Worm (Caenorhabditis elegans): ENCODE measurements around the gene pals-26.
A peak's percentile ranks its signal among the peaks of the same experiment; 100 is the strongest.

Gene pals-26

ce11 chrIII:4345034-4345433 lies 29.9 kb upstream of the pals-26 start, which contains the start of gene hse-5:
hse-5 (plus strand) TSS chrIII:4345334.
- no peak for TF ChIP-seq R02D3.7 (tag; optimal IDR thresholded peaks at IDR 0.05)
- TF ChIP-seq aly-2 (tag; optimal IDR thresholded peaks at IDR 0.05) = no peak
- TF ChIP-seq lin-39 (tag; optimal IDR thresholded peaks at IDR 0.05) = no peak
- no peak for TF ChIP-seq nhr-77 (tag; optimal IDR thresholded peaks at IDR 0.05)
- TF ChIP-seq unc-39 (tag; optimal IDR thresholded peaks at IDR 0.05) = no peak
- TF ChIP-seq nhr-76 (tag; optimal IDR thresholded peaks at IDR 0.05) = no peak
- TF ChIP-seq ceh-82 (tag; optimal IDR thresholded peaks at IDR 0.05) = no peak

ce11 chrIII:4349799-4350198 lies 25.2 kb upstream of the pals-26 start, which contains the start of gene B0285.6:
B0285.6 (plus strand) TSS chrIII:4350099.
- no peak for TF ChIP-seq lsy-12 (tag; optimal IDR thresholded peaks at IDR 0.05)
- TF ChIP-seq nhr-11 (tag; optimal IDR thresholded peaks at IDR 0.05) = no peak
- no peak for TF ChIP-seq egl-5 (tag; optimal IDR thresholded peaks at IDR 0.05)
- no peak for TF ChIP-seq daf-12 (tag; optimal IDR thresholded peaks at IDR 0.05)
- no peak for TF ChIP-seq pqm-1 (tag; optimal IDR thresholded peaks at IDR 0.05)
- TF ChIP-seq ceh-82 (tag; optimal IDR thresholded peaks at IDR 0.05) = no peak
- TF ChIP-seq sea-2 (GFP tag; optimal IDR thresholded peaks at IDR 0.05) = no peak
- TF ChIP-seq nhr-77 (tag; optimal IDR thresholded peaks at IDR 0.05) = no peak
- no peak for TF ChIP-seq nhr-12 (tag; optimal IDR thresholded peaks at IDR 0.05)
- no peak for TF ChIP-seq ztf-11 (tag; optimal IDR thresholded peaks at IDR 0.05)
- no peak for TF ChIP-seq ceh-16 (tag; optimal IDR thresholded peaks at IDR 0.05)
- no peak for TF ChIP-seq nhr-43 (tag; optimal IDR thresholded peaks at IDR 0.05; ENCODE audit: poor library complexity, severe bottlenecking)
- no peak for TF ChIP-seq pha-4 (tag; optimal IDR thresholded peaks at IDR 0.05)

ce11 chrIII:4356384-4356783 lies 18.6 kb upstream of the pals-26 start, which contains the start of gene mnp-1:
mnp-1 (plus strand) TSS chrIII:4356594.
- no peak for TF ChIP-seq pqm-1 (tag; optimal IDR thresholded peaks at IDR 0.05)
- TF ChIP-seq elt-1 (tag; optimal IDR thresholded peaks at IDR 0.05) = no peak
- no peak for TF ChIP-seq ceh-9 (tag; optimal IDR thresholded peaks at IDR 0.05)
- no peak for TF ChIP-seq ZK546.5 (tag; optimal IDR thresholded peaks at IDR 0.05)
- no peak for TF ChIP-seq unc-62 (GFP tag; optimal IDR thresholded peaks at IDR 0.05)
- TF ChIP-seq pha-4 (tag; optimal IDR thresholded peaks at IDR 0.05) = no peak
- TF ChIP-seq nhr-76 (tag; optimal IDR thresholded peaks at IDR 0.05) = no peak
- TF ChIP-seq nhr-12 (tag; optimal IDR thresholded peaks at IDR 0.05) = no peak
- no peak for TF ChIP-seq sea-2 (GFP tag; optimal IDR thresholded peaks at IDR 0.05)
- no peak for TF ChIP-seq ceh-28 (tag; optimal IDR thresholded peaks at IDR 0.05)
- no peak for TF ChIP-seq nhr-23 (tag; optimal IDR thresholded peaks at IDR 0.05)
- no peak for TF ChIP-seq ceh-16 (tag; optimal IDR thresholded peaks at IDR 0.05)
- no peak for TF ChIP-seq daf-12 (tag; optimal IDR thresholded peaks at IDR 0.05)
- no peak for TF ChIP-seq nhr-237 (tag; optimal IDR thresholded peaks at IDR 0.05)
- TF ChIP-seq mml-1 (tag; optimal IDR thresholded peaks at IDR 0.05) = no peak
- TF ChIP-seq nhr-77 (tag; optimal IDR thresholded peaks at IDR 0.05) = no peak
- TF ChIP-seq jun-1 (tag; optimal IDR thresholded peaks at IDR 0.05) = no peak
- TF ChIP-seq nhr-25 (tag; optimal IDR thresholded peaks at IDR 0.05) = no peak
- TF ChIP-seq snpc-4 (tag; optimal IDR thresholded peaks at IDR 0.05) = no peak

- TF ChIP-seq fkh-10 (GFP tag; optimal IDR thresholded peaks at IDR 0.05) (no peak), elt-2 (tag; optimal IDR thresholded peaks at IDR 0.05) (peak; percentile 53), pqm-1 (tag; optimal IDR thresholded peaks at IDR 0.05) (peak; percentile 42)
These were observed 17.5 kb upstream of the pals-26 start for ce11 chrIII:4357438-4357837.

- TF ChIP-seq lin-39 (tag; optimal IDR thresholded peaks at IDR 0.05) = peak; percentile 36
- TF ChIP-seq lin-15B (tag; optimal IDR thresholded peaks at IDR 0.05) = no peak
- no peak for TF ChIP-seq nhr-11 (tag; optimal IDR thresholded peaks at IDR 0.05)
- peak; percentile 39 for TF ChIP-seq nfya-1 (tag; optimal IDR thresholded peaks at IDR 0.05; ENCODE audit: insufficient read depth)
These were observed 16.6 kb upstream of the pals-26 start for ce11 chrIII:4358345-4358744.

- TF ChIP-seq ztf-11 (tag; optimal IDR thresholded peaks at IDR 0.05) (no peak), skn-1 (tag; optimal IDR thresholded peaks at IDR 0.05) (no peak), R02D3.7 (tag; optimal IDR thresholded peaks at IDR 0.05) (no peak), elt-1 (tag; optimal IDR thresholded peaks at IDR 0.05) (no peak), nhr-28 (tag; optimal IDR thresholded peaks at IDR 0.05) (no peak), ztf-4 (tag; optimal IDR thresholded peaks at IDR 0.05) (no peak), ceh-82 (tag; optimal IDR thresholded peaks at IDR 0.05) (no peak), nhr-12 (tag; optimal IDR thresholded peaks at IDR 0.05) (no peak), ceh-16 (tag; optimal IDR thresholded peaks at IDR 0.05) (no peak), sea-2 (GFP tag; optimal IDR thresholded peaks at IDR 0.05) (no peak), egl-27 (tag; optimal IDR thresholded peaks at IDR 0.05) (no peak)
These were observed 15.7 kb upstream of the pals-26 start for ce11 chrIII:4359208-4359607.

Data from whole organism, L3 larva.